Fruit fly (Drosophila melanogaster) whole organism, wandering third instar larva: ENCODE data around the gene CG9609.

Source experiments
- Abd-B ChIP-seq: fragments of >200 bp; optimal IDR thresholded peaks from 2 replicates; lab custom pipeline; 2017; ENCODE audit warnings: missing biosample characterization, missing genetic modification characterization
- CG9705 ChIP-seq: fragments of 200-800 bp; sonication (Bioruptor generic); optimal IDR thresholded peaks from 2 replicates; lab custom pipeline; 2018; ENCODE audit warnings: missing biosample characterization, mild to moderate bottlenecking, missing genetic modification characterization
- Dif ChIP-seq: fragments of 200-275, 200-300 bp; sonication (Bioruptor generic); optimal IDR thresholded peaks from 2 replicates; lab custom pipeline; 2018; ENCODE audit warnings: missing biosample characterization, missing genetic modification characterization; ENCODE audit not compliant: partially characterized antibody
- HLH106 ChIP-seq: fragments of 200-800 bp; optimal IDR thresholded peaks from 3 replicates; lab custom pipeline; 2019; ENCODE audit warnings: missing biosample characterization, mild to moderate bottlenecking, missing genetic modification characterization, moderate library complexity
- Hnf4 ChIP-seq: fragments of 200-800 bp; sonication (Bioruptor generic); optimal IDR thresholded peaks from 2 replicates; lab custom pipeline; 2016; ENCODE audit warnings: missing biosample characterization, mild to moderate bottlenecking, missing genetic modification characterization
- Hr78 ChIP-seq: fragments of >200 bp; optimal IDR thresholded peaks from 2 replicates; lab custom pipeline; 2017; ENCODE audit warnings: missing biosample characterization, missing genetic modification characterization
- Jra ChIP-seq: sonication (Bioruptor generic); optimal IDR thresholded peaks from 2 replicates; lab custom pipeline; 2016; ENCODE audit warnings: missing biosample characterization, missing genetic modification characterization
- Myc ChIP-seq: fragments of >200 bp; optimal IDR thresholded peaks from 2 replicates; lab custom pipeline; 2017
- OdsH ChIP-seq: fragments of 200-800 bp; sonication (Bioruptor generic); optimal IDR thresholded peaks from 2 replicates; lab custom pipeline; 2016; ENCODE audit warnings: missing biosample characterization, mild to moderate bottlenecking, missing genetic modification characterization
- Rel ChIP-seq, 2 experiments: fragments of 200-800 bp; sonication (Bioruptor generic) in 1 of 2; optimal IDR thresholded peaks; 2 replicates in 1 of 2; 3 replicates in 1 of 2; lab custom pipeline; 2016 to 2019; ENCODE audit warnings: mild to moderate bottlenecking in 2 of 2, missing biosample characterization in 2 of 2, missing genetic modification characterization in 2 of 2, moderate library complexity in 1 of 2
- Sp1 ChIP-seq: fragments of 200-800 bp; sonication (Bioruptor generic); optimal IDR thresholded peaks from 3 replicates; lab custom pipeline; 2019; ENCODE audit warnings: missing biosample characterization, mild to moderate bottlenecking, missing genetic modification characterization, moderate library complexity
- Vsx2 ChIP-seq: fragments of 200-300, 225-300 bp; sonication (Bioruptor generic); optimal IDR thresholded peaks from 2 replicates; lab custom pipeline; 2018; ENCODE audit warnings: missing biosample characterization, missing genetic modification characterization; ENCODE audit not compliant: partially characterized antibody
- br ChIP-seq: fragments of 200-800 bp; sonication (Bioruptor generic); optimal IDR thresholded peaks from 2 replicates; lab custom pipeline; 2016; ENCODE audit warnings: missing biosample characterization, missing genetic modification characterization
- brk ChIP-seq: fragments of 200-800 bp; sonication (Bioruptor generic); optimal IDR thresholded peaks from 2 replicates; lab custom pipeline; 2016; ENCODE audit warnings: missing biosample characterization, mild to moderate bottlenecking, missing genetic modification characterization
- dmrt93B ChIP-seq: fragments of 200-800 bp; sonication (Bioruptor generic); optimal IDR thresholded peaks from 2 replicates; lab custom pipeline; 2018; ENCODE audit warnings: missing biosample characterization, mild to moderate bottlenecking, missing genetic modification characterization
- dsf ChIP-seq: sonication (Bioruptor generic); optimal IDR thresholded peaks from 2 replicates; lab custom pipeline; 2016; ENCODE audit warnings: missing biosample characterization, missing genetic modification characterization, borderline replicate concordance
- ey ChIP-seq: fragments of 200-800 bp; sonication (Bioruptor generic); optimal IDR thresholded peaks from 2 replicates; lab custom pipeline; 2016; ENCODE audit warnings: missing biosample characterization, missing genetic modification characterization
- foxo ChIP-seq, 2 experiments: fragments of 200-800 bp; sonication (Bioruptor generic); optimal IDR thresholded peaks; 2 replicates in 1 of 2; 3 replicates in 1 of 2; lab custom pipeline; 2016 to 2017; ENCODE audit warnings: missing biosample characterization in 2 of 2, missing genetic modification characterization in 2 of 2
- fru ChIP-seq: fragments of 200-800 bp; sonication (Bioruptor generic); optimal IDR thresholded peaks from 3 replicates; lab custom pipeline; 2016; ENCODE audit warnings: missing biosample characterization, mild to moderate bottlenecking, missing genetic modification characterization
- h ChIP-seq: fragments of 200-800 bp; sonication (Bioruptor generic); optimal IDR thresholded peaks from 3 replicates; lab custom pipeline; 2016; ENCODE audit warnings: missing biosample characterization, mild to moderate bottlenecking, missing genetic modification characterization
- jim ChIP-seq: fragments of 175-275, 200-325 bp; sonication (Bioruptor generic); optimal IDR thresholded peaks from 2 replicates; lab custom pipeline; 2016; ENCODE audit warnings: missing biosample characterization, mild to moderate bottlenecking, missing genetic modification characterization
- lola ChIP-seq: fragments of >200 bp; optimal IDR thresholded peaks from 2 replicates; lab custom pipeline; 2017; ENCODE audit warnings: missing biosample characterization, missing genetic modification characterization
- psq ChIP-seq: fragments of 200-800 bp; sonication (Bioruptor generic); optimal IDR thresholded peaks from 3 replicates; lab custom pipeline; 2017; ENCODE audit warnings: missing biosample characterization, mild to moderate bottlenecking, missing genetic modification characterization, moderate library complexity
- rgr ChIP-seq: fragments of 200-800 bp; sonication (Bioruptor generic); optimal IDR thresholded peaks from 3 replicates; lab custom pipeline; 2016; ENCODE audit warnings: missing biosample characterization, mild to moderate bottlenecking, missing genetic modification characterization
- sv ChIP-seq: fragments of 200-800 bp; sonication (Bioruptor generic); optimal IDR thresholded peaks from 3 replicates; lab custom pipeline; 2016; ENCODE audit warnings: missing biosample characterization, missing genetic modification characterization
- tai ChIP-seq: sonication (Bioruptor generic); optimal IDR thresholded peaks from 2 replicates; lab custom pipeline; 2016; ENCODE audit warnings: missing biosample characterization, missing genetic modification characterization
- woc ChIP-seq: sonication (Bioruptor generic); optimal IDR thresholded peaks from 2 replicates; lab custom pipeline; 2016; ENCODE audit warnings: missing biosample characterization, mild to moderate bottlenecking, missing genetic modification characterization

CG9609 gene

DNA sequence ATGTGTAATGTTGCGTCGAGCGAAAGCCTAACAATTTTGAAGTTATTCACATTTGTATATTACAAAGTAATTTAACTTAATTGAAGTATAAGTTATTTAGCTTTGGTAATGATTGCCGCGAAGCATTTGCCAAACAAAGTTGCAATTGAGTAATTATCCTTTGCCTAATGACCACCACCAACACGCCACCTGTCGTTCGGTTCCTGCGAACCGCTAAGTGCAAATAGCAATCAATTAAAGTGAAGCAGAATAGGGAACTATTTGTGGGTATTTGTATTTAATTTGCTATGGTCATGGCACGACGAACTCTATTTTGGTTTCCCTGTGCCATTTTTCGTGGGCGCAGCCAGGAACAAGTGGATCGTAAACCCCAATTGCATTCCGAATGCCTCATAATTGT lies 33.9 kb upstream of the CG9609 start:
- TF ChIP-seq h (GFP tag; lab: Kevin White, UChicago) (no peak), OdsH (GFP tag; lab: Kevin White, UChicago) (no peak), jim (GFP tag; lab: Kevin White, UChicago) (no peak), woc (no peak), Hnf4 (no peak), Vsx2 (GFP tag; lab: Kevin White, UChicago) (no peak)

DNA sequence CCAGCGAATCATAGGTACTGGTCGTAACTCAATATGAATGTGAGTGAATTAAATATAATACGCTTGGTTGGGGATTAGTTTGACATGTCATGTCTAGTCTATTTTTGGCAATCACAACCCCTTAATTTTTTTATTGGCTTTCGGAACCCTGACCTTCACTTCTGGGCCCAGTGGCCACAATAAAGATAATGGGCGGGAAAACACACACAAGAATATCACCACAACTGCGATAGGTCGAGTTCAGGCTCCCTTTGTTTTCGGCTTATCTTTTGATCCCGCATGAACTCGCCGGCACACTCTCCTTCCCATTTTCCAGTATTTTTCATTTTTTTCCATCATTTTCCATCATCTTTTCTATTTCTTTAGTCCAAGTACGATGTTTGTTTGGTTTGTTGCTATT lies 31.4 kb upstream of the CG9609 start:
- TF ChIP-seq Rel (GFP tag; optimal IDR thresholded peaks at IDR 0.05; lab: Kevin White, UChicago) = no peak
- peak; percentile 31 for TF ChIP-seq Rel (tag; optimal IDR thresholded peaks at IDR 0.05; lab: Kevin White, UChicago)
- TF ChIP-seq CG9705 = no peak
- no peak for TF ChIP-seq Jra (GFP tag; lab: Kevin White, UChicago)

DNA sequence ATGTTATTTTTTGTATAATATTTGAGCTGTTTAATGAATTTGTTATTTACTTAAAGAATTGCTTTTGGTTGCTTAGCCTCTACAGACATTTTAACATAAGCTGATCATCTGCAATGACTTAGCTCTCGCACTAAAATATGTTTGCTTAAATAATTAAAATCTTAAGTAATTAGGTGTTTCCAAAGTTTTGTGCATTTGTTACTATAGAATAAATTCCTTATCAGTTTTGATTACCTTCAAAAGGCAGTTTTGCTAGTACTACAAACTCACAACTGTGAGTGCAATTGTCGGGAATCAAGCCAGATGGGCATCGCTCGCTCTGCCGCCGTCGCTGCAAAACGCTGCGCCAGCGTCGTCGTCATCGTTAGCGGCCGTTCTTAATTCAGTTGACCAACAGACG lies 29.7 kb upstream of the CG9609 start:
- TF ChIP-seq brk (GFP tag; lab: Kevin White, UChicago) (no peak), Myc (peak; percentile 70)

DNA sequence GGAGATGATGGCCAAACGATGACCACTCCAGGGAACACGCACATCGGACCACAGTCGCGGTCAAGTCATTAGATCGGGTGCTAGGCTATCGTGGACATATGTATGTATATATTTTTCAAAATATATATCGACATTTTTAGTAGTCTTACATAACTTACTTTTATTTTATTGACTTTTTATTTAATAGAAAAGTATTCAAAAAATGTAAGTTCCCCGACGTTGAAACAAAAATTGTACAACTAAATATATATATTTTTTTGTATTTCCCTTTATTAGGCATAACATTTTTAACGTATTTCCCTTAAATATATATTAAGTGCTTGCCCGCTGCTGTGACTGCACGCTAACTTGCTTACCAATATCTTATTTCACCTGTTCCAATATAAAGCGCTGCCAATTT lies 28.4 kb upstream of the CG9609 start:
- peak in 1 of 2 experiments; percentile 3 for TF ChIP-seq foxo (GFP tag; optimal IDR thresholded peaks at IDR 0.05; lab: Kevin White, UChicago)
- TF ChIP-seq sv (GFP tag; lab: Kevin White, UChicago) = no peak

DNA sequence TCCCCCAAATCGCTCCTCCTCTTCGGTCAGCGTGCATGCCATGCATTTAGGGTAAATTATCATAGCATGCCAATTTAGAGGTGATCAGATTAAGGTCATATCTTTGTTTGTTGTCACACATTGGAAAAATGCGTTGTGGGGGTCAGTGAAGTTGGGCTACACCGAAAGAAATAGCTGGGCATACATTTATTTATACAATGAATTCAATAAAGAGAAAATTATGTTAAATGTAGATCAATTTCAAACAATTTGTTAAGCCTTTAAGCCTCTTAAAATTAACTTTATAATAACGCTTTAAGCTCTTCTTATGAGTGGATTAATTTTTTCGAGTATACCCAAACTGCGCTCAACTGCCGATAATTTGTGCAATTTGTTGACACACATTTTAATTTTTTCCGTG lies 27.5 kb upstream of the CG9609 start:
- TF ChIP-seq Sp1 (GFP tag; lab: Kevin White, UChicago) (no peak), dsf (GFP tag; lab: Kevin White, UChicago) (no peak), foxo (GFP tag; optimal IDR thresholded peaks at IDR 0.05; lab: Kevin White, UChicago) (peak in 1 of 2 experiments; percentile 4), Abd-B (GFP tag; lab: Kevin White, UChicago) (no peak), OdsH (GFP tag; lab: Kevin White, UChicago) (no peak)

DNA sequence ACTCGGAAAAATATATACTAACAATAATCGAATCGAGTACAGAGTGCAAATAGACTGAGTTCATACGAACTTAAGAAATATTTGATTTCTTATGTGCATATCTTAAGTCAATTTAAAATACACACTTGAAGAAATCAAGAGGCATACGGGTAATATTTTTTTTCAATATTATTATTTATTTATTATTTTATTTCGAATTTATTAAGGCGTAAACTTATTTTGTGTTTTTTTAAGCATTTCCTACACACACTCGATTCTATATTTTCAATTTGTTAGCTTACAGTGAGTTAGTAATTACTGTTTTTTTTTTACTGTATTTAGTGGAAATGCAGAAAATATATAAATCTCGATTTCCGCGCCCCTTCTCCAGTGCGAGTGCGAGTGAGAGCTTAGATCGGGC lies 26.4 kb upstream of the CG9609 start:
- TF ChIP-seq Hr78 = no peak
- no peak for TF ChIP-seq h (GFP tag; lab: Kevin White, UChicago)
- no peak for TF ChIP-seq OdsH (GFP tag; lab: Kevin White, UChicago)
- TF ChIP-seq sv (GFP tag; lab: Kevin White, UChicago) = no peak
- no peak for TF ChIP-seq HLH106 (tag; lab: Kevin White, UChicago)
- TF ChIP-seq Vsx2 (GFP tag; lab: Kevin White, UChicago) = no peak
- no peak for TF ChIP-seq lola (GFP tag; lab: Kevin White, UChicago)
- TF ChIP-seq psq (GFP tag; lab: Kevin White, UChicago) = no peak

DNA sequence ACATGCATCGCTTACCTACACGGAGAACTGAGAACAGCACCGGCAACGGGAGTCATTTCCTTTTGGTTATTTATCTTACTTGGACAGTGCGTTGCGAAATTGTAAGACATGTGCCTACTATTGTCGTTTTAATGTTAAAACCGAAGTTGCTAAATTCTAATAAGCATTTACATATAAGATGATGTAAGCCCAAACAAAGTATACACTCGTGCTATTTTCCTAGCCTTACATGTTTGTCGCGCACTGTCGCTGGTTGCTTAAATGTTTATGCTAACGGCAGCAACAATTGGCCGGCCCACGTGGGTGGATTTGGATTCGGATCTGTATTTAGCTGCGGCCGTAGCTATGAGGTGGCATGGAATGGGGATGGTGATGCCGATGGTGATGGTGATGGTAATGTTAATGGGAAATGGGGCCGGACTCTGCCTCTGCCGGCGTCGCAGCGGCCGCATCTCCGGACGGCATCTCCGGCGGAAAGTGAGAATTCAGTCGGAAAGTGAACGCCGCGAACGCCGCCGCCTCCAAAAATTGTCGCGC lies 24.5 kb upstream of the CG9609 start, which contains the start of gene CG4829:
Gene CG4829, plus strand, starts transcription at position 487 of the 537 bp plus-strand sequence.
- TF ChIP-seq ey (GFP tag; lab: Kevin White, UChicago) (peak; percentile 33), sv (GFP tag; lab: Kevin White, UChicago) (peak; percentile 54), OdsH (GFP tag; lab: Kevin White, UChicago) (peak; percentile 9), br (GFP tag; lab: Kevin White, UChicago) (peak; percentile 31), rgr (GFP tag; lab: Kevin White, UChicago) (peak; percentile 40), foxo (GFP tag; optimal IDR thresholded peaks at IDR 0.05; lab: Kevin White, UChicago) (peak in 1 of 2 experiments; percentile 42), h (GFP tag; lab: Kevin White, UChicago) (peak; percentile 65), Dif (no peak), psq (GFP tag; lab: Kevin White, UChicago) (no peak), fru (GFP tag; lab: Kevin White, UChicago) (peak; percentile 40), Jra (GFP tag; lab: Kevin White, UChicago) (no peak), Sp1 (GFP tag; lab: Kevin White, UChicago) (peak; percentile 14), tai (no peak), HLH106 (tag; lab: Kevin White, UChicago) (peak; percentile 64), dmrt93B (peak; percentile 32), Abd-B (GFP tag; lab: Kevin White, UChicago) (no peak)
- TF ChIP-seq, all 38 proteins: peak for 11
